Fruit fly (Drosophila melanogaster) whole organism, prepupa: ENCODE data around the gene CG32532.
A peak's percentile ranks its signal among the peaks of the same experiment; 100 is the strongest.

Source experiments
- CG11294 ChIP-seq: fragments of 200-800 bp; sonication (Bioruptor generic); IDR thresholded peaks from 2 replicates; pipeline ENCODE4 v1.3.6; 2022; ENCODE audit warnings: missing biosample characterization, missing genetic modification characterization
- CG6854 ChIP-seq: fragments of 200-800 bp; sonication (Bioruptor generic); optimal IDR thresholded peaks from 2 replicates; lab custom pipeline; 2017; ENCODE audit warnings: missing biosample characterization, mild to moderate bottlenecking, missing genetic modification characterization
- Ets21C ChIP-seq: fragments of 200-800 bp; sonication (Bioruptor generic); optimal IDR thresholded peaks from 3 replicates; lab custom pipeline; 2016; ENCODE audit warnings: missing biosample characterization, missing genetic modification characterization
- Sox102F ChIP-seq: fragments of 200-800 bp; sonication (Bioruptor generic); optimal IDR thresholded peaks from 2 replicates; lab custom pipeline; 2016; ENCODE audit warnings: missing biosample characterization, mild to moderate bottlenecking, missing genetic modification characterization
- Sox14 ChIP-seq: fragments of 200-800 bp; sonication (Bioruptor generic); optimal IDR thresholded peaks from 3 replicates; lab custom pipeline; 2016; ENCODE audit warnings: missing biosample characterization, missing genetic modification characterization
- Sox15 ChIP-seq: fragments of 200-800 bp; sonication (Bioruptor generic); optimal IDR thresholded peaks from 3 replicates; lab custom pipeline; 2016; ENCODE audit warnings: missing biosample characterization, missing genetic modification characterization
- cyc ChIP-seq: fragments of 200-800 bp; sonication (Bioruptor generic); optimal IDR thresholded peaks from 3 replicates; lab custom pipeline; 2016; ENCODE audit warnings: missing biosample characterization, missing genetic modification characterization
- dsx ChIP-seq: fragments of 200-800 bp; optimal IDR thresholded peaks from 3 replicates; lab custom pipeline; 2019; ENCODE audit warnings: missing biosample characterization, mild to moderate bottlenecking, missing genetic modification characterization, moderate library complexity; ENCODE audit not compliant: poor library complexity, severe bottlenecking
- esn ChIP-seq: fragments of 200-800 bp; sonication (Bioruptor generic); optimal IDR thresholded peaks from 2 replicates; lab custom pipeline; 2016; ENCODE audit warnings: missing biosample characterization, mild to moderate bottlenecking, missing genetic modification characterization, moderate library complexity
- fkh ChIP-seq: fragments of 200-800 bp; sonication (Bioruptor generic); optimal IDR thresholded peaks from 3 replicates; lab custom pipeline; 2017; ENCODE audit warnings: missing biosample characterization, mild to moderate bottlenecking, missing genetic modification characterization, moderate library complexity
- lz ChIP-seq: fragments of 200-800 bp; sonication (Bioruptor generic); optimal IDR thresholded peaks from 3 replicates; lab custom pipeline; 2016; ENCODE audit warnings: missing biosample characterization, missing genetic modification characterization
- ss ChIP-seq, 2 experiments: fragments of 200-800 bp; sonication (Bioruptor generic); optimal IDR thresholded peaks; 2 replicates in 1 of 2; 3 replicates in 1 of 2; lab custom pipeline; 2017 to 2018; ENCODE audit warnings: mild to moderate bottlenecking in 2 of 2, missing biosample characterization in 2 of 2, missing genetic modification characterization in 2 of 2, moderate library complexity in 1 of 2
- vri ChIP-seq: fragments of 200-800 bp; sonication (Bioruptor generic); optimal IDR thresholded peaks from 3 replicates; lab custom pipeline; 2016; ENCODE audit warnings: missing biosample characterization, mild to moderate bottlenecking, missing genetic modification characterization

- TF ChIP-seq dsx (GFP tag; lab: Kevin White, UChicago) (peak; percentile 66), Ets21C (no peak), CG6854 (GFP tag; lab: Kevin White, UChicago) (peak; percentile 37), Sox102F (GFP tag; lab: Kevin White, UChicago) (no peak), lz (GFP tag; lab: Kevin White, UChicago) (no peak), fkh (GFP tag; lab: Kevin White, UChicago) (no peak), vri (GFP tag; lab: Kevin White, UChicago) (no peak), ss (GFP tag; optimal IDR thresholded peaks at IDR 0.05; lab: Kevin White, UChicago) (peak; percentile 86 to 91), esn (no peak), Sox14 (GFP tag; lab: Kevin White, UChicago) (no peak), Sox15 (no peak), CG11294 (GFP tag; lab: Robert Waterston, UW) (no peak), cyc (no peak)
Measured at dm6 chrX:19485057-19485456, 62.2 kb downstream of the CG32532 start.
